1 fruit fly cellular context compared by ENCODE assay signal in genomic region chr3L:10343992-10344435, dm6.
TF ChIP-seq lines count a peak whose summit lies in the region.

No protein-coding gene starts in this region.

TF ChIP-seq in whole organism, embryonic, 481 proteins besides CTCF, POLR2A, EP300 and RAD21 (continued from another document):
- TF ChIP-seq slou (GFP tag; optimal IDR thresholded peaks at IDR 0.05; lab: Kevin White, UChicago) (no peak), Eip74EF (GFP tag; optimal IDR thresholded peaks at IDR 0.05; lab: Kevin White, UChicago) (peak in 1 of 2 experiments; percentile 70), Vsx1 (GFP tag; optimal IDR thresholded peaks at IDR 0.05; lab: Kevin White, UChicago) (peak; percentile 45), Six4 (GFP tag; optimal IDR thresholded peaks at IDR 0.05; lab: Kevin White, UChicago) (peak; percentile 8), da (GFP tag; optimal IDR thresholded peaks at IDR 0.05; lab: Kevin White, UChicago) (no peak), YL-1 (GFP tag; optimal IDR thresholded peaks at IDR 0.05; lab: Kevin White, UChicago) (no peak), cas (GFP tag; IDR thresholded peaks at IDR 0.05; lab: Robert Waterston, UW) (no peak), Dip2 (GFP tag; IDR thresholded peaks at IDR 0.05; lab: Robert Waterston, UW) (no peak), CG11560 (tag; IDR thresholded peaks at IDR 0.05; lab: Robert Waterston, UW) (no peak), sna (GFP tag; IDR thresholded peaks at IDR 0.05; lab: Robert Waterston, UW; ENCODE audit: partially characterized antibody) (no peak), bcd (GFP tag; optimal IDR thresholded peaks at IDR 0.05; lab: Kevin White, UChicago) (peak; percentile 43), twi (tag; optimal IDR thresholded peaks at IDR 0.05; lab: Kevin White, UChicago) (peak; percentile 64), jumu (GFP tag; optimal IDR thresholded peaks at IDR 0.05; lab: Kevin White, UChicago) (no peak), CG33213 (GFP tag; optimal IDR thresholded peaks at IDR 0.05; lab: Kevin White, UChicago) (no peak), gce (GFP tag; IDR thresholded peaks at IDR 0.05; lab: Robert Waterston, UW) (0 out of 3 replicates have a peak, but pooled peaks have one; percentile 21), Gug (GFP tag; IDR thresholded peaks at IDR 0.05; lab: Robert Waterston, UW) (no peak), BEAF-32 (GFP tag; optimal IDR thresholded peaks at IDR 0.05; lab: Kevin White, UChicago) (no peak), sr (GFP tag; IDR thresholded peaks at IDR 0.05; lab: Robert Waterston, UW) (no peak), Doc3 (GFP tag; IDR thresholded peaks at IDR 0.05; lab: Robert Waterston, UW; ENCODE audit: partially characterized antibody) (no peak), Neu2 (GFP tag; optimal IDR thresholded peaks at IDR 0.05; lab: Kevin White, UChicago; ENCODE audit: borderline replicate concordance) (no peak), gsb-n (tag; optimal IDR thresholded peaks at IDR 0.05; lab: Kevin White, UChicago) (peak; percentile 74), CG4730 (GFP tag; IDR thresholded peaks at IDR 0.05; lab: Robert Waterston, UW) (peak; percentile 53; the same call in 1 of the 2 replicates), Opbp (GFP tag; IDR thresholded peaks at IDR 0.05; lab: Robert Waterston, UW; ENCODE audit: partially characterized antibody) (no peak), CG14050 (GFP tag; IDR thresholded peaks at IDR 0.05; lab: Robert Waterston, UW) (no peak), CG15011 (GFP tag; optimal IDR thresholded peaks at IDR 0.05; lab: Kevin White, UChicago) (no peak), schlank (tag; optimal IDR thresholded peaks at IDR 0.05; lab: Kevin White, UChicago) (no peak), Bdp1 (GFP tag; optimal IDR thresholded peaks at IDR 0.05; lab: Kevin White, UChicago) (no peak), dati (GFP tag; IDR thresholded peaks at IDR 0.05; lab: Robert Waterston, UW) (no peak), shn (GFP tag; optimal IDR thresholded peaks at IDR 0.05; lab: Kevin White, UChicago) (no peak), Deaf1 (tag; optimal IDR thresholded peaks at IDR 0.05; lab: Kevin White, UChicago) (peak; percentile 29), ttk (GFP tag; IDR thresholded peaks at IDR 0.05; lab: Robert Waterston, UW) (0 out of 2 replicates have a peak, but pooled peaks have one; percentile 16), jing (GFP tag; optimal IDR thresholded peaks at IDR 0.05; lab: Kevin White, UChicago) (peak; percentile 25), CG31441 (GFP tag; IDR thresholded peaks at IDR 0.05; lab: Robert Waterston, UW) (peak; percentile 88), nau (GFP tag; optimal IDR thresholded peaks at IDR 0.05; lab: Kevin White, UChicago) (peak; percentile 45), lmd (GFP tag; IDR thresholded peaks at IDR 0.05; lab: Robert Waterston, UW) (peak; percentile 64), CG31224 (GFP tag; IDR thresholded peaks at IDR 0.05; lab: Robert Waterston, UW) (no peak), sima (GFP tag; optimal IDR thresholded peaks at IDR 0.05; lab: Kevin White, UChicago) (no peak), CG12942 (GFP tag; optimal IDR thresholded peaks at IDR 0.05; lab: Kevin White, UChicago) (peak; percentile 16), lab (GFP tag; optimal IDR thresholded peaks at IDR 0.05; lab: Kevin White, UChicago) (peak; percentile 63), Rx (GFP tag; IDR thresholded peaks at IDR 0.05; lab: Robert Waterston, UW) (0 out of 2 replicates have a peak, but pooled peaks have one; percentile 13), Lpt (GFP tag; optimal IDR thresholded peaks at IDR 0.05; lab: Kevin White, UChicago) (no peak), CG2116 (GFP tag; optimal IDR thresholded peaks at IDR 0.05; lab: Kevin White, UChicago) (no peak), pita (GFP tag; optimal IDR thresholded peaks at IDR 0.05; lab: Kevin White, UChicago) (no peak), fd96Cb (tag; optimal IDR thresholded peaks at IDR 0.05; lab: Kevin White, UChicago) (peak; percentile 69), Taf1 (GFP tag; IDR thresholded peaks at IDR 0.05; lab: Robert Waterston, UW) (no peak), gsb (GFP tag; IDR thresholded peaks at IDR 0.05; lab: Robert Waterston, UW) (0 out of 2 replicates have a peak, but pooled peaks have one; percentile 27), CG10267 (tag; optimal IDR thresholded peaks at IDR 0.05; lab: Kevin White, UChicago) (peak; percentile 76), sens (GFP tag; lab: Kevin White, UChicago) (peak; percentile 70), insv (GFP tag; optimal IDR thresholded peaks at IDR 0.05; lab: Kevin White, UChicago) (no peak), slbo (GFP tag; IDR thresholded peaks at IDR 0.05; lab: Robert Waterston, UW) (no peak), kay (GFP tag; optimal IDR thresholded peaks at IDR 0.05; lab: Kevin White, UChicago) (peak; percentile 65), Bteb2 (GFP tag; optimal IDR thresholded peaks at IDR 0.05; lab: Kevin White, UChicago) (no peak), Hmx (GFP tag; optimal IDR thresholded peaks at IDR 0.05; lab: Kevin White, UChicago) (no peak), Ada2b (GFP tag; IDR thresholded peaks at IDR 0.05; lab: Robert Waterston, UW) (0 out of 2 replicates have a peak, but pooled peaks have one; percentile 11)
